Comparison of ENCODE assay signal across 7 worm cellular contexts in genomic region chrII:12799927-12800522, ce11.
TF ChIP-seq lines count a peak whose summit lies in the region.

No protein-coding gene starts in this region.

TF ChIP-seq in whole organism, L1 larva, 84 proteins besides CTCF, POLR2A, EP300 and RAD21 (continues in another document):
- TF ChIP-seq ces-1 (GFP tag; optimal IDR thresholded peaks at IDR 0.05; lab: Kevin White, UChicago) (no peak), fos-1 (tag; optimal IDR thresholded peaks at IDR 0.05; lab: Kevin White, UChicago) (no peak), lin-13 (GFP tag; optimal IDR thresholded peaks at IDR 0.05; lab: Kevin White, UChicago) (no peak), swsn-7 (tag; optimal IDR thresholded peaks at IDR 0.05; lab: Kevin White, UChicago) (peak; percentile 3), jun-1 (tag; optimal IDR thresholded peaks at IDR 0.05; lab: Kevin White, UChicago) (no peak), blmp-1 (tag; optimal IDR thresholded peaks at IDR 0.05; lab: Kevin White, UChicago) (peak; percentile 65), isw-1 (GFP tag; IDR thresholded peaks at IDR 0.05; lab: Robert Waterston, UW) (no peak), ceh-8 (GFP tag; optimal IDR thresholded peaks at IDR 0.05; lab: Kevin White, UChicago) (no peak), hlh-17 (GFP tag; optimal IDR thresholded peaks at IDR 0.05; lab: Kevin White, UChicago; ENCODE audit: borderline replicate concordance) (no peak), irx-1 (tag; optimal IDR thresholded peaks at IDR 0.05; lab: Kevin White, UChicago) (peak; percentile 51), C16A3.4 (tag; optimal IDR thresholded peaks at IDR 0.05; lab: Kevin White, UChicago) (no peak), snpc-4 (tag; optimal IDR thresholded peaks at IDR 0.05; lab: Kevin White, UChicago) (no peak), ceh-88 (GFP tag; IDR thresholded peaks at IDR 0.05; lab: Robert Waterston, UW) (no peak)

TF ChIP-seq in whole organism, L2 larva, 48 proteins besides CTCF, POLR2A, EP300 and RAD21 (continues in another document):
- TF ChIP-seq sma-3 (GFP tag; optimal IDR thresholded peaks at IDR 0.05; lab: Kevin White, UChicago) (peak; percentile 23), nhr-21 (tag; optimal IDR thresholded peaks at IDR 0.05; lab: Kevin White, UChicago) (peak; percentile 63), ZK546.5 (tag; optimal IDR thresholded peaks at IDR 0.05; lab: Kevin White, UChicago) (no peak), lsy-2 (tag; optimal IDR thresholded peaks at IDR 0.05; lab: Kevin White, UChicago) (peak; percentile 73 to 89), elt-1 (tag; optimal IDR thresholded peaks at IDR 0.05; lab: Kevin White, UChicago) (no peak), nhr-25 (tag; optimal IDR thresholded peaks at IDR 0.05; lab: Kevin White, UChicago) (peak; percentile 59), crh-2 (tag; optimal IDR thresholded peaks at IDR 0.05; lab: Kevin White, UChicago) (peak; percentile 66), blmp-1 (tag; optimal IDR thresholded peaks at IDR 0.05; lab: Kevin White, UChicago; ENCODE audit: insufficient read depth) (peak; percentile 56), alr-1 (tag; optimal IDR thresholded peaks at IDR 0.05; lab: Kevin White, UChicago) (no peak), C34F6.9 (tag; optimal IDR thresholded peaks at IDR 0.05; lab: Kevin White, UChicago) (peak; percentile 1), nhr-11 (tag; optimal IDR thresholded peaks at IDR 0.05; lab: Kevin White, UChicago) (peak; percentile 66), F13H6.1 (tag; optimal IDR thresholded peaks at IDR 0.05; lab: Kevin White, UChicago) (peak; percentile 31), mdl-1 (tag; optimal IDR thresholded peaks at IDR 0.05; lab: Kevin White, UChicago) (peak in 1 of 2 experiments; percentile 54)

TF ChIP-seq in whole organism, L3 larva, 47 proteins besides CTCF, POLR2A, EP300 and RAD21 (continues in another document):
- TF ChIP-seq nhr-43 (tag; optimal IDR thresholded peaks at IDR 0.05; lab: Kevin White, UChicago; ENCODE audit: poor library complexity, severe bottlenecking) (peak; percentile 7), mdl-1 (tag; optimal IDR thresholded peaks at IDR 0.05; lab: Kevin White, UChicago) (no peak), ama-1 (optimal IDR thresholded peaks at IDR 0.05; lab: Kevin White, UChicago) (no peak), snpc-4 (tag; optimal IDR thresholded peaks at IDR 0.05; lab: Kevin White, UChicago) (no peak), nhr-23 (tag; optimal IDR thresholded peaks at IDR 0.05; lab: Kevin White, UChicago) (peak; percentile 18), pha-4 (tag; optimal IDR thresholded peaks at IDR 0.05; lab: Kevin White, UChicago) (peak; percentile 18), pqm-1 (tag; optimal IDR thresholded peaks at IDR 0.05; lab: Kevin White, UChicago) (no peak), lin-15B (tag; optimal IDR thresholded peaks at IDR 0.05; lab: Kevin White, UChicago) (peak; percentile 0), nhr-11 (tag; optimal IDR thresholded peaks at IDR 0.05; lab: Kevin White, UChicago) (peak; percentile 43), egl-27 (tag; optimal IDR thresholded peaks at IDR 0.05; lab: Kevin White, UChicago) (no peak), eor-1 (tag; optimal IDR thresholded peaks at IDR 0.05; lab: Kevin White, UChicago) (no peak), nhr-237 (tag; optimal IDR thresholded peaks at IDR 0.05; lab: Kevin White, UChicago) (no peak), daf-12 (tag; optimal IDR thresholded peaks at IDR 0.05; lab: Kevin White, UChicago) (no peak), nhr-67 (tag; optimal IDR thresholded peaks at IDR 0.05; lab: Kevin White, UChicago) (no peak)

TF ChIP-seq in whole organism, L4 larva, 104 proteins besides CTCF, POLR2A, EP300 and RAD21 (continues in another document):
- 0 out of 2 replicates have a peak, but pooled peaks have one; percentile 24 for TF ChIP-seq hmg-1.1 (GFP tag; IDR thresholded peaks at IDR 0.05; lab: Robert Waterston, UW)
- TF ChIP-seq egl-27 (tag; optimal IDR thresholded peaks at IDR 0.05; lab: Kevin White, UChicago), result no peak
- no peak for TF ChIP-seq spr-1 (tag; optimal IDR thresholded peaks at IDR 0.05; lab: Kevin White, UChicago)
- no peak for TF ChIP-seq ceh-44 (GFP tag; IDR thresholded peaks at IDR 0.05; lab: Robert Waterston, UW)
- no peak for TF ChIP-seq php-3 (GFP tag; IDR thresholded peaks at IDR 0.05; lab: Robert Waterston, UW)
- no peak for TF ChIP-seq arid-1 (GFP tag; conservative IDR thresholded peaks at IDR 0.05; lab: Robert Waterston, UW)
- no peak for TF ChIP-seq lin-29 (GFP tag; IDR thresholded peaks at IDR 0.05; lab: Robert Waterston, UW)
- TF ChIP-seq ceh-20 (GFP tag; IDR thresholded peaks at IDR 0.05; lab: Robert Waterston, UW), result no peak
- no peak for TF ChIP-seq nhr-237 (tag; optimal IDR thresholded peaks at IDR 0.05; lab: Kevin White, UChicago)
- TF ChIP-seq nhr-11 (tag; optimal IDR thresholded peaks at IDR 0.05; lab: Kevin White, UChicago), result peak; percentile 80
- no peak for TF ChIP-seq ctbp-1 (GFP tag; IDR thresholded peaks at IDR 0.05; lab: Robert Waterston, UW)
- no peak for TF ChIP-seq tra-1 (GFP tag; IDR thresholded peaks at IDR 0.05; lab: Robert Waterston, UW)
- no peak for TF ChIP-seq ZK546.5 (tag; optimal IDR thresholded peaks at IDR 0.05; lab: Kevin White, UChicago)
- no peak for TF ChIP-seq nhr-25 (tag; optimal IDR thresholded peaks at IDR 0.05; lab: Kevin White, UChicago; ENCODE audit: borderline replicate concordance, insufficient read depth)

TF ChIP-seq in whole organism, late embryonic, 69 proteins besides CTCF, POLR2A, EP300 and RAD21:
- no peak for TF ChIP-seq ceh-18 (tag; optimal IDR thresholded peaks at IDR 0.05; lab: Kevin White, UChicago)
- TF ChIP-seq ceh-45 (GFP tag; IDR thresholded peaks at IDR 0.05; lab: Robert Waterston, UW), result no peak
- no peak for TF ChIP-seq ceh-31 (tag; optimal IDR thresholded peaks at IDR 0.05; lab: Kevin White, UChicago)
- TF ChIP-seq madf-2 (tag; optimal IDR thresholded peaks at IDR 0.05; lab: Kevin White, UChicago), result no peak
- TF ChIP-seq che-1 (tag; optimal IDR thresholded peaks at IDR 0.05; lab: Kevin White, UChicago), result no peak
- peak; percentile 24 for TF ChIP-seq rnt-1 (tag; optimal IDR thresholded peaks at IDR 0.05; lab: Kevin White, UChicago)
- no peak for TF ChIP-seq ceh-48 (tag; optimal IDR thresholded peaks at IDR 0.05; lab: Kevin White, UChicago)
- no peak for TF ChIP-seq Y22D7AL.16 (tag; optimal IDR thresholded peaks at IDR 0.05; lab: Kevin White, UChicago)
- TF ChIP-seq hlh-6 (tag; optimal IDR thresholded peaks at IDR 0.05; lab: Kevin White, UChicago), result no peak
- TF ChIP-seq unc-55 (GFP tag; optimal IDR thresholded peaks at IDR 0.05; lab: Kevin White, UChicago), result no peak
- no peak for TF ChIP-seq unc-42 (tag; optimal IDR thresholded peaks at IDR 0.05; lab: Kevin White, UChicago)
- TF ChIP-seq nfya-1 (tag; optimal IDR thresholded peaks at IDR 0.05; lab: Kevin White, UChicago), result peak; percentile 2
- no peak for TF ChIP-seq ets-4 (tag; optimal IDR thresholded peaks at IDR 0.05; lab: Kevin White, UChicago)

TF ChIP-seq in whole organism, mixed stage, embryonic, 35 proteins besides CTCF, POLR2A, EP300 and RAD21:
- no peak for TF ChIP-seq ceh-83 (GFP tag; optimal IDR thresholded peaks at IDR 0.05; lab: Kevin White, UChicago)
- TF ChIP-seq ceh-39 (tag; optimal IDR thresholded peaks at IDR 0.05; lab: Kevin White, UChicago), result no peak
- TF ChIP-seq hlh-1 (tag; optimal IDR thresholded peaks at IDR 0.05; lab: Kevin White, UChicago), result peak; percentile 25
- TF ChIP-seq mls-2 (tag; optimal IDR thresholded peaks at IDR 0.05; lab: Kevin White, UChicago), result no peak
- TF ChIP-seq sptf-1 (tag; optimal IDR thresholded peaks at IDR 0.05; lab: Kevin White, UChicago), result no peak
- no peak for TF ChIP-seq bed-3 (GFP tag; optimal IDR thresholded peaks at IDR 0.05; lab: Kevin White, UChicago)
- TF ChIP-seq pha-4 (tag; optimal IDR thresholded peaks at IDR 0.05; lab: Kevin White, UChicago), result no peak
- peak; percentile 92 for TF ChIP-seq lsy-2 (tag; optimal IDR thresholded peaks at IDR 0.05; lab: Kevin White, UChicago)
- TF ChIP-seq lin-32 (GFP tag; optimal IDR thresholded peaks at IDR 0.05; lab: Kevin White, UChicago), result no peak
- TF ChIP-seq lin-13 (tag; optimal IDR thresholded peaks at IDR 0.05; lab: Kevin White, UChicago), result peak; percentile 1
- TF ChIP-seq zip-8 (tag; optimal IDR thresholded peaks at IDR 0.05; lab: Kevin White, UChicago), result no peak

TF ChIP-seq in whole organism, young adult, 124 proteins besides CTCF, POLR2A, EP300 and RAD21 (continues in another document):
- TF ChIP-seq F52B5.7 (tag; optimal IDR thresholded peaks at IDR 0.05; lab: Kevin White, UChicago) (no peak), attf-6 (GFP tag; IDR thresholded peaks at IDR 0.05; lab: Robert Waterston, UW) (no peak), ekl-4 (GFP tag; IDR thresholded peaks at IDR 0.05; lab: Robert Waterston, UW) (peak; percentile 77), mes-4 (tag; optimal IDR thresholded peaks at IDR 0.05; lab: Kevin White, UChicago) (no peak), attf-5 (GFP tag; optimal IDR thresholded peaks at IDR 0.05; lab: Kevin White, UChicago) (peak; percentile 14), snpc-1.3 (tag; optimal IDR thresholded peaks at IDR 0.05; lab: Kevin White, UChicago; ENCODE audit: insufficient read depth) (peak; percentile 50), sea-2 (GFP tag; IDR thresholded peaks at IDR 0.05; lab: Robert Waterston, UW) (no peak), unc-62 (GFP tag; optimal IDR thresholded peaks at IDR 0.05; lab: Kevin White, UChicago) (no peak), F37B4.10 (GFP tag; IDR thresholded peaks at IDR 0.05; lab: Robert Waterston, UW) (no peak), lag-1 (GFP tag; IDR thresholded peaks at IDR 0.05; lab: Robert Waterston, UW) (no peak), hmg-20 (GFP tag; IDR thresholded peaks at IDR 0.05; lab: Robert Waterston, UW) (no peak), fkh-3 (tag; optimal IDR thresholded peaks at IDR 0.05; lab: Kevin White, UChicago) (no peak), tlf-1 (GFP tag; optimal IDR thresholded peaks at IDR 0.05; lab: Kevin White, UChicago) (peak; percentile 38), tbp1 (GFP tag; optimal IDR thresholded peaks at IDR 0.05; lab: Kevin White, UChicago) (peak; percentile 28), hmg-1.2 (GFP tag; IDR thresholded peaks at IDR 0.05; lab: Robert Waterston, UW) (peak; percentile 54), F49E8.2 (tag; optimal IDR thresholded peaks at IDR 0.05; lab: Kevin White, UChicago; ENCODE audit: insufficient read depth) (peak; percentile 49), C06A6.2 (GFP tag; conservative IDR thresholded peaks at IDR 0.05; lab: Robert Waterston, UW) (no peak), Y67H2A.10 (GFP tag; conservative IDR thresholded peaks at IDR 0.05; lab: Robert Waterston, UW) (no peak), F57C9.4 (tag; optimal IDR thresholded peaks at IDR 0.05; lab: Kevin White, UChicago) (no peak), mcd-1 (GFP tag; IDR thresholded peaks at IDR 0.05; lab: Robert Waterston, UW) (peak; percentile 97), lin-35 (GFP tag; optimal IDR thresholded peaks at IDR 0.05; lab: Kevin White, UChicago) (peak; percentile 26 to 68 (median 49)), cebp-2 (GFP tag; IDR thresholded peaks at IDR 0.05; lab: Robert Waterston, UW) (no peak), madf-6 (GFP tag; IDR thresholded peaks at IDR 0.05; lab: Robert Waterston, UW) (peak; percentile 97), aptf-2 (GFP tag; conservative IDR thresholded peaks at IDR 0.05; lab: Robert Waterston, UW) (no peak), hlh-12 (tag; optimal IDR thresholded peaks at IDR 0.05; lab: Kevin White, UChicago) (no peak), ceh-27 (GFP tag; optimal IDR thresholded peaks at IDR 0.05; lab: Kevin White, UChicago) (no peak)
